Worm (Caenorhabditis elegans) whole organism, L3 larva: ENCODE measurements around the gene C42C1.3.

Experiments used
- ama-1 ChIP-seq: fragments of 150-350 bp; optimal IDR thresholded peaks from 2 replicates; lab custom pipeline; 2018
- elt-3 ChIP-seq, 3 experiments: fragments of 150-350 bp in 1 of 3; sonication (generic microtip) in 2 of 3; optimal IDR thresholded peaks; 2 replicates in 2 of 3; 4 replicates in 1 of 3; lab custom pipeline; 2014 to 2017; ENCODE audit warnings: missing biosample characterization in 3 of 3, missing genetic modification characterization in 3 of 3
- nhr-28 ChIP-seq: fragments of 150-350 bp; optimal IDR thresholded peaks from 2 replicates; lab custom pipeline; 2014; ENCODE audit warnings: missing biosample characterization, missing genetic modification characterization
- skn-1 ChIP-seq: fragments of 150-350 bp; optimal IDR thresholded peaks from 2 replicates; lab custom pipeline; 2014; ENCODE audit warnings: missing biosample characterization, missing genetic modification characterization
- unc-39 ChIP-seq: sonication (generic microtip); optimal IDR thresholded peaks from 4 replicates; lab custom pipeline; 2017; ENCODE audit warnings: missing biosample characterization, missing genetic modification characterization
- unc-62 ChIP-seq: fragments of 150-350 bp; sonication (generic microtip); optimal IDR thresholded peaks from 4 replicates; lab custom pipeline; 2014; ENCODE audit warnings: missing biosample characterization, missing genetic modification reagents, missing genetic modification characterization
- ztf-11 ChIP-seq: fragments of 150-350 bp; optimal IDR thresholded peaks from 2 replicates; lab custom pipeline; 2014; ENCODE audit warnings: missing biosample characterization, missing genetic modification characterization
- ztf-4 ChIP-seq: fragments of 150-350 bp; optimal IDR thresholded peaks from 2 replicates; lab custom pipeline; 2014; ENCODE audit warnings: missing biosample characterization, missing genetic modification characterization

- TF ChIP-seq ztf-11 (tag; lab: Kevin White, UChicago) = no peak
- no peak for TF ChIP-seq nhr-28
- no peak for TF ChIP-seq ztf-4 (tag; lab: Kevin White, UChicago)
- TF ChIP-seq unc-39 (tag; lab: Kevin White, UChicago) = no peak
- no peak for TF ChIP-seq ama-1 (lab: Kevin White, UChicago)
- no peak for TF ChIP-seq elt-3 (tag; optimal IDR thresholded peaks at IDR 0.05; lab: Kevin White, UChicago)
- no peak for TF ChIP-seq skn-1 (tag; lab: Kevin White, UChicago)
- TF ChIP-seq unc-62 (GFP tag; lab: Kevin White, UChicago) = no peak
These were observed 25.6 kb downstream of the C42C1.3 start, which contains the start of gene sre-15 for ce11 chrIV:12244706-12245105.
